Worm (Caenorhabditis elegans) whole organism, young adult: ENCODE data around the gene pitr-3.
A peak's percentile ranks its signal among the peaks of the same experiment; 100 is the strongest.

ENCODE experiments used
- C17E4.6 ChIP-seq: fragments of 200-800 bp; sonication (Bioruptor generic); IDR thresholded peaks from 2 replicates; pipeline ENCODE4 v1.3.6; 2022; ENCODE audit warnings: missing genetic modification reagents, missing genetic modification characterization, missing compliant biosample characterization
- F23B12.7 ChIP-seq: sonication (generic microtip); optimal IDR thresholded peaks from 2 replicates; lab custom pipeline; 2017; ENCODE audit warnings: missing genetic modification characterization, mild to moderate bottlenecking, missing compliant biosample characterization, antibody characterized with exemption, moderate library complexity; ENCODE audit not compliant: insufficient read depth
- F55B11.4 ChIP-seq: sonication (generic microtip); optimal IDR thresholded peaks from 2 replicates; lab custom pipeline; 2016; ENCODE audit warnings: missing compliant biosample characterization, missing genetic modification characterization, borderline replicate concordance; ENCODE audit not compliant: insufficient read depth
- T07F8.4 ChIP-seq: sonication (generic microtip); optimal IDR thresholded peaks from 2 replicates; lab custom pipeline; 2016; ENCODE audit warnings: mild to moderate bottlenecking, missing genetic modification characterization, moderate library complexity, missing compliant biosample characterization
- Y53G8AR.9 ChIP-seq: fragments of 200-800 bp; sonication (Bioruptor generic); conservative IDR thresholded peaks from 2 replicates; pipeline ENCODE4 v1.3.6; 2022; ENCODE audit warnings: missing genetic modification reagents, missing genetic modification characterization, missing compliant biosample characterization
- Y95B8A.8 ChIP-seq: fragments of 200-800 bp; sonication (Bioruptor generic); IDR thresholded peaks from 2 replicates; pipeline ENCODE4 v1.3.6; 2022; ENCODE audit warnings: missing genetic modification reagents, missing genetic modification characterization, missing compliant biosample characterization
- ZK185.1 ChIP-seq: sonication (generic microtip); optimal IDR thresholded peaks from 2 replicates; lab custom pipeline; 2016; ENCODE audit warnings: mild to moderate bottlenecking, missing genetic modification characterization, missing compliant biosample characterization; ENCODE audit not compliant: poor library complexity, severe bottlenecking
- atf-7 ChIP-seq: sonication (generic microtip); optimal IDR thresholded peaks from 2 replicates; lab custom pipeline; 2017; ENCODE audit warnings: mild to moderate bottlenecking, missing genetic modification characterization, missing compliant biosample characterization
- attf-5 ChIP-seq: fragments of 200-800 bp; sonication (Bioruptor generic); optimal IDR thresholded peaks from 2 replicates; lab custom pipeline; 2018; ENCODE audit warnings: mild to moderate bottlenecking, missing genetic modification characterization, missing compliant biosample characterization
- attf-6 ChIP-seq: fragments of 200-800 bp; sonication (Bioruptor generic); IDR thresholded peaks from 2 replicates; pipeline ENCODE4 v1.3.6; 2022; ENCODE audit warnings: missing genetic modification reagents, missing genetic modification characterization, missing compliant biosample characterization
- ceh-40 ChIP-seq: fragments of 200-800 bp; sonication (Bioruptor generic); IDR thresholded peaks from 2 replicates; pipeline ENCODE4 v1.3.6; 2022; ENCODE audit warnings: missing genetic modification characterization, missing compliant biosample characterization
- ceh-58 ChIP-seq: fragments of 200-800 bp; sonication (Bioruptor generic); IDR thresholded peaks from 2 replicates; pipeline ENCODE4 v1.3.6; 2022; ENCODE audit warnings: missing genetic modification characterization, missing compliant biosample characterization
- die-1 ChIP-seq: sonication (generic microtip); optimal IDR thresholded peaks from 2 replicates; lab custom pipeline; 2016; ENCODE audit warnings: missing genotype, mild to moderate bottlenecking, missing genetic modification characterization, missing compliant biosample characterization
- dox-1 ChIP-seq: fragments of 200-800 bp; sonication (Bioruptor generic); IDR thresholded peaks from 2 replicates; pipeline ENCODE4 v1.3.6; 2022; ENCODE audit warnings: missing genetic modification reagents, missing genetic modification characterization, missing compliant biosample characterization
- dpff-1 ChIP-seq: sonication (generic microtip); optimal IDR thresholded peaks from 2 replicates; lab custom pipeline; 2017; ENCODE audit warnings: mild to moderate bottlenecking, missing genetic modification characterization, missing compliant biosample characterization
- egl-44 ChIP-seq: fragments of 200-800 bp; sonication (Bioruptor generic); IDR thresholded peaks from 2 replicates; pipeline ENCODE4 v1.3.6; 2022; ENCODE audit warnings: missing genetic modification reagents, missing genetic modification characterization, missing compliant biosample characterization
- fkh-3 ChIP-seq: sonication (generic microtip); optimal IDR thresholded peaks from 2 replicates; lab custom pipeline; 2016; ENCODE audit warnings: mild to moderate bottlenecking, missing genetic modification characterization, missing compliant biosample characterization
- him-1 ChIP-seq: sonication (generic microtip); optimal IDR thresholded peaks from 2 replicates; lab custom pipeline; 2016; ENCODE audit warnings: missing genotype, missing genetic modification reagents, missing genetic modification characterization, missing compliant biosample characterization
- hmg-1.2 ChIP-seq: fragments of 200-800 bp; sonication (Bioruptor generic); IDR thresholded peaks from 2 replicates; pipeline ENCODE4 v1.3.6; 2022; ENCODE audit warnings: missing genetic modification reagents, missing genetic modification characterization, missing compliant biosample characterization
- hmg-20 ChIP-seq: fragments of 200-800 bp; sonication (Bioruptor generic); IDR thresholded peaks from 2 replicates; pipeline ENCODE4 v1.3.6; 2022; ENCODE audit warnings: missing genetic modification reagents, missing genetic modification characterization, missing compliant biosample characterization
- hsf-1 ChIP-seq: fragments of 200-800 bp; sonication (Bioruptor generic); IDR thresholded peaks from 2 replicates; pipeline ENCODE4 v1.3.6; 2022; ENCODE audit warnings: missing genetic modification reagents, missing genetic modification characterization, missing compliant biosample characterization
- let-607 ChIP-seq, 2 experiments: fragments of 200-800 bp in 1 of 2; sonication (Bioruptor generic) in 1 of 2; sonication (generic microtip) in 1 of 2; optimal IDR thresholded peaks; 2 replicates each; lab custom pipeline; 2016 to 2018; ENCODE audit warnings: mild to moderate bottlenecking in 2 of 2, missing compliant biosample characterization in 2 of 2, missing genetic modification characterization in 2 of 2, moderate library complexity in 2 of 2, missing genotype in 1 of 2
- lin-35 ChIP-seq, 3 experiments: fragments of 150-350 bp in 2 of 3; sonication (generic microtip) in 1 of 3; optimal IDR thresholded peaks; 2 replicates each; lab custom pipeline; 2014 to 2018; ENCODE audit warnings: missing biosample characterization in 3 of 3, missing genetic modification characterization in 3 of 3, missing genetic modification reagents in 3 of 3
- madf-10 ChIP-seq: sonication (generic microtip); optimal IDR thresholded peaks from 2 replicates; lab custom pipeline; 2016; ENCODE audit warnings: mild to moderate bottlenecking, missing genetic modification characterization, missing compliant biosample characterization
- madf-3 ChIP-seq: fragments of 200-800 bp; sonication (Bioruptor generic); IDR thresholded peaks from 2 replicates; pipeline ENCODE4 v1.3.6; 2022; ENCODE audit warnings: missing genetic modification reagents, missing genetic modification characterization, missing compliant biosample characterization
- mcd-1 ChIP-seq: fragments of 200-800 bp; sonication (Bioruptor generic); IDR thresholded peaks from 2 replicates; pipeline ENCODE4 v1.3.6; 2022; ENCODE audit warnings: missing genetic modification reagents, missing genetic modification characterization, missing compliant biosample characterization
- mxl-1 ChIP-seq: sonication (generic microtip); optimal IDR thresholded peaks from 2 replicates; lab custom pipeline; 2016; ENCODE audit warnings: missing genetic modification characterization, missing compliant biosample characterization
- nhr-179 ChIP-seq: sonication (generic microtip); optimal IDR thresholded peaks from 2 replicates; lab custom pipeline; 2016; ENCODE audit warnings: mild to moderate bottlenecking, missing genetic modification characterization, missing compliant biosample characterization
- nhr-80 ChIP-seq: sonication (generic microtip); optimal IDR thresholded peaks from 2 replicates; lab custom pipeline; 2016; ENCODE audit warnings: missing genetic modification characterization, missing compliant biosample characterization
- nhr-90 ChIP-seq: sonication (generic microtip); optimal IDR thresholded peaks from 2 replicates; lab custom pipeline; 2016; ENCODE audit warnings: missing genotype, mild to moderate bottlenecking, missing genetic modification characterization, missing compliant biosample characterization
- rcor-1 ChIP-seq: fragments of 200-800 bp; sonication (Bioruptor generic); IDR thresholded peaks from 2 replicates; pipeline ENCODE4 v1.3.6; 2022; ENCODE audit warnings: missing genetic modification reagents, missing genetic modification characterization, missing compliant biosample characterization
- rpc-1 ChIP-seq, 2 experiments: fragments of 150-350 bp in 1 of 2; sonication (generic microtip) in 1 of 2; optimal IDR thresholded peaks; 2 replicates each; lab custom pipeline; 2014 to 2018; ENCODE audit warnings: missing biosample characterization in 1 of 2, missing genetic modification characterization in 1 of 2, missing genetic modification reagents in 1 of 2, missing genotype in 1 of 2
- sea-2 ChIP-seq: fragments of 200-800 bp; sonication (Bioruptor generic); IDR thresholded peaks from 2 replicates; pipeline ENCODE4 v1.3.6; 2022; ENCODE audit warnings: missing genetic modification characterization, missing compliant biosample characterization
- snpc-1.1 ChIP-seq: sonication (generic microtip); optimal IDR thresholded peaks from 2 replicates; lab custom pipeline; 2017; ENCODE audit warnings: missing genetic modification characterization, mild to moderate bottlenecking, missing compliant biosample characterization, antibody characterized with exemption, moderate library complexity, missing genotype, missing genetic modification reagents; ENCODE audit not compliant: insufficient read depth
- somi-1 ChIP-seq: fragments of 200-800 bp; sonication (Bioruptor generic); optimal IDR thresholded peaks from 2 replicates; lab custom pipeline; 2018; ENCODE audit warnings: mild to moderate bottlenecking, missing genetic modification characterization, missing compliant biosample characterization
- sptf-2 ChIP-seq: fragments of 200-800 bp; sonication (Bioruptor generic); optimal IDR thresholded peaks from 2 replicates; lab custom pipeline; 2018; ENCODE audit warnings: mild to moderate bottlenecking, missing genetic modification characterization, missing compliant biosample characterization
- tbx-9 ChIP-seq: sonication (generic microtip); optimal IDR thresholded peaks from 2 replicates; lab custom pipeline; 2016; ENCODE audit warnings: borderline replicate concordance, missing genetic modification characterization, inconsistent platforms, missing compliant biosample characterization
- unc-62 ChIP-seq: fragments of 150-350 bp; optimal IDR thresholded peaks from 2 replicates; lab custom pipeline; 2014; ENCODE audit warnings: missing biosample characterization, missing genetic modification reagents, missing genetic modification characterization
- zim-3 ChIP-seq: sonication (generic microtip); optimal IDR thresholded peaks from 2 replicates; lab custom pipeline; 2017; ENCODE audit warnings: mild to moderate bottlenecking, missing genetic modification characterization, moderate library complexity, missing compliant biosample characterization
- ztf-22 ChIP-seq: fragments of 200-800 bp; sonication (Bioruptor generic); optimal IDR thresholded peaks from 2 replicates; lab custom pipeline; 2018; ENCODE audit warnings: mild to moderate bottlenecking, missing genetic modification characterization, moderate library complexity, missing compliant biosample characterization
- ztf-26 ChIP-seq: sonication (generic microtip); optimal IDR thresholded peaks from 2 replicates; lab custom pipeline; 2017; ENCODE audit warnings: missing genetic modification characterization, missing compliant biosample characterization
- ztf-28 ChIP-seq: fragments of 200-800 bp; sonication (Bioruptor generic); IDR thresholded peaks from 2 replicates; pipeline ENCODE4 v1.3.6; 2022; ENCODE audit warnings: missing genetic modification reagents, missing genetic modification characterization, missing compliant biosample characterization
- ztf-3 ChIP-seq: fragments of 200-800 bp; sonication (Bioruptor generic); optimal IDR thresholded peaks from 2 replicates; lab custom pipeline; 2018; ENCODE audit warnings: mild to moderate bottlenecking, missing genetic modification characterization, missing compliant biosample characterization

pitr-3 gene

ce11 chrV:9172989-9173388, 31.8 kb upstream of the pitr-3 start, which contains the start of gene gad-3:
Gene gad-3 (minus strand): TSS chrV:9173005.
- no peak for TF ChIP-seq ztf-28
- no peak for TF ChIP-seq ztf-26 (tag; lab: Kevin White, UChicago)
- TF ChIP-seq hmg-20 (GFP tag; lab: Robert Waterston, UW) = no peak
- no peak for TF ChIP-seq F55B11.4 (tag; lab: Kevin White, UChicago)
- TF ChIP-seq nhr-80 = peak; percentile 60
- TF ChIP-seq, all 124 proteins: peak for 1

- TF ChIP-seq ceh-40 (GFP tag; lab: Robert Waterston, UW) (no peak), ZK185.1 (tag; lab: Kevin White, UChicago) (no peak), let-607 (tag; optimal IDR thresholded peaks at IDR 0.05; lab: Kevin White, UChicago) (no peak), somi-1 (no peak), zim-3 (tag; lab: Kevin White, UChicago) (no peak), nhr-90 (no peak), dpff-1 (tag; lab: Kevin White, UChicago) (no peak), tbx-9 (tag; lab: Kevin White, UChicago) (no peak), dox-1 (GFP tag; lab: Robert Waterston, UW) (no peak), F23B12.7 (no peak), atf-7 (no peak), hmg-1.2 (no peak)
Observed at ce11 chrV:9168089-9168488, 26.9 kb upstream of the pitr-3 start, which contains the start of gene B0222.11. Gene B0222.11 (minus strand): TSS chrV:9168189.

ce11 chrV:9166306-9166705, 25.1 kb upstream of the pitr-3 start:
- no peak for TF ChIP-seq lin-35 (GFP tag; optimal IDR thresholded peaks at IDR 0.05; lab: Kevin White, UChicago)
- TF ChIP-seq nhr-90 = no peak
- TF ChIP-seq nhr-179 (tag; lab: Kevin White, UChicago) = no peak
- no peak for TF ChIP-seq egl-44 (GFP tag; lab: Robert Waterston, UW)
- TF ChIP-seq madf-10 (tag; lab: Kevin White, UChicago) = no peak
- TF ChIP-seq Y53G8AR.9 = no peak
- TF ChIP-seq C17E4.6 (GFP tag; lab: Robert Waterston, UW) = no peak
- TF ChIP-seq mcd-1 (GFP tag; lab: Robert Waterston, UW) = no peak
- TF ChIP-seq mxl-1 (tag; lab: Kevin White, UChicago) = no peak
- no peak for TF ChIP-seq madf-3 (GFP tag; lab: Robert Waterston, UW)
- TF ChIP-seq unc-62 (GFP tag; lab: Kevin White, UChicago) = no peak
- no peak for TF ChIP-seq F23B12.7
- TF ChIP-seq ztf-3 (GFP tag; lab: Kevin White, UChicago) = no peak
- no peak for TF ChIP-seq attf-6

- TF ChIP-seq snpc-1.1 (tag; lab: Kevin White, UChicago) = no peak
- TF ChIP-seq him-1 (tag; lab: Kevin White, UChicago) = no peak
- TF ChIP-seq ztf-26 (tag; lab: Kevin White, UChicago) = no peak
- no peak for TF ChIP-seq egl-44 (GFP tag; lab: Robert Waterston, UW)
- no peak for TF ChIP-seq die-1
- no peak for TF ChIP-seq sptf-2 (GFP tag; lab: Kevin White, UChicago)
- no peak for TF ChIP-seq rcor-1 (GFP tag; lab: Robert Waterston, UW)
- TF ChIP-seq attf-5 (GFP tag; lab: Kevin White, UChicago) = no peak
- no peak for TF ChIP-seq hmg-1.2
- no peak for TF ChIP-seq C17E4.6 (GFP tag; lab: Robert Waterston, UW)
- no peak for TF ChIP-seq hsf-1
- no peak for TF ChIP-seq T07F8.4 (tag; lab: Kevin White, UChicago)
- no peak for TF ChIP-seq sea-2 (GFP tag; lab: Robert Waterston, UW)
- no peak for TF ChIP-seq ceh-58 (GFP tag; lab: Robert Waterston, UW)
- TF ChIP-seq ztf-22 (GFP tag; lab: Kevin White, UChicago) = no peak
- no peak for TF ChIP-seq rpc-1 (optimal IDR thresholded peaks at IDR 0.05; lab: Kevin White, UChicago)
- no peak for TF ChIP-seq rpc-1 (tag; optimal IDR thresholded peaks at IDR 0.05; lab: Kevin White, UChicago)
- TF ChIP-seq fkh-3 (tag; lab: Kevin White, UChicago) = no peak
- no peak for TF ChIP-seq Y95B8A.8 (GFP tag; lab: Robert Waterston, UW)
Observed at ce11 chrV:9165073-9165699, 24.0 kb upstream of the pitr-3 start, which contains the start of gene col-10. Gene col-10 (minus strand): TSS chrV:9165307.
